Worm (Caenorhabditis elegans): Measurements from ENCODE around the gene K02E10.4.

DNA sequence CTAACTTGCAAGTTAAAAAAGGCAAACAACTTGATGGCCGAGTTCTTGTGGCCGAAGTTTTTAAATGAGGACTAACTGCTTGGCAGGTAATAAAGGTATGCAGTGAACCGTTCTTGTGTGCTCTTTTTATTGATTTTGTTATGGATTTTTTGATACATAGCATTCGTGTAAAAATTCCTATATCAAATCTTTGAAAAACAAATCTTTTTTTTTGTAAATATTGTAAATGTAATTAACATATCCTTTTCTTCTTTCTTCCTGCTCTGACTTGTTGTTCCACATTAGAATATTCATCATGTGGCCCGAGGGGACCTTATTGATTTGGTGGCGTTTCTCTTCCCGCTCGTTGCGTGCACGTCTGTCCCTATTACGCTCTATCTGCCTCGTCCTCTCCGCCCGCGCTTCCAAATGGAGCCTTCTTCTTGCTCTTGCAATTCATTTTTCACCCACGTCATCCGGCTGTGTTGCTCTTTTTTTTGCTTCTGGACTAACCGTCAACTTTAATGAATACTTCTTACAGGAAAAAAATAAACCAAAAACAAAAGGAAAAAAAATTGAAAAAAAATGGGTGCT lies 5.5 kb downstream of the K02E10.4 start, which contains the start of gene hid-1:
- TF ChIP-seq him-1 (tag; optimal IDR thresholded peaks at IDR 0.05) = peak; percentile 47
- TF ChIP-seq W03F9.2 (tag; optimal IDR thresholded peaks at IDR 0.05) = no peak

Data from whole organism, L4/young adult.